Fruit fly (Drosophila melanogaster) whole organism, embryonic: ENCODE data around the gene Tlk.

Experiments used
- Abd-B ChIP-seq: fragments of 200-800 bp; sonication (Bioruptor generic); optimal IDR thresholded peaks from 2 replicates; lab custom pipeline; 2018; ENCODE audit warnings: missing biosample characterization, mild to moderate bottlenecking, missing genetic modification characterization, moderate library complexity
- Adf1 ChIP-seq: fragments of 200-800 bp; sonication (Bioruptor generic); IDR thresholded peaks from 2 replicates; pipeline ENCODE4 v1.3.6; 2022; ENCODE audit warnings: missing biosample characterization, missing genetic modification characterization
- BtbVII ChIP-seq: fragments of 200-800 bp; sonication (Bioruptor generic); optimal IDR thresholded peaks from 3 replicates; lab custom pipeline; 2017; ENCODE audit warnings: missing biosample characterization, mild to moderate bottlenecking, missing genetic modification characterization
- CG10431 ChIP-seq: fragments of 200-800 bp; sonication (Bioruptor generic); optimal IDR thresholded peaks from 3 replicates; lab custom pipeline; 2018; ENCODE audit warnings: missing biosample characterization, mild to moderate bottlenecking, missing genetic modification characterization
- CG10462 ChIP-seq: fragments of 200-800 bp; sonication (Bioruptor generic); optimal IDR thresholded peaks from 2 replicates; lab custom pipeline; 2016; ENCODE audit warnings: missing biosample characterization, missing genetic modification characterization
- CG11398 ChIP-seq: fragments of 200-800 bp; sonication (Bioruptor generic); optimal IDR thresholded peaks from 2 replicates; lab custom pipeline; 2016; ENCODE audit warnings: missing biosample characterization, missing genetic modification characterization
- CG16813 ChIP-seq: fragments of 200-800 bp; sonication (Bioruptor generic); IDR thresholded peaks from 3 replicates; pipeline ENCODE4 v1.3.6; 2022; ENCODE audit warnings: missing biosample characterization, missing genetic modification characterization; ENCODE audit not compliant: partially characterized antibody
- CG17361 ChIP-seq: fragments of 200-800 bp; sonication (Bioruptor generic); IDR thresholded peaks from 3 replicates; pipeline ENCODE4 v1.3.6; 2022; ENCODE audit warnings: missing biosample characterization, missing genetic modification characterization
- CG1792 ChIP-seq: fragments of 200-800 bp; sonication (Bioruptor generic); optimal IDR thresholded peaks from 2 replicates; lab custom pipeline; 2016; ENCODE audit warnings: missing biosample characterization, missing genetic modification characterization
- CG1832 ChIP-seq: fragments of 200-800 bp; sonication (Bioruptor generic); optimal IDR thresholded peaks from 2 replicates; lab custom pipeline; 2017; ENCODE audit warnings: missing biosample characterization, mild to moderate bottlenecking, missing genetic modification characterization, inconsistent platforms
- CG2116 ChIP-seq: fragments of 200-800 bp; sonication (Bioruptor generic); optimal IDR thresholded peaks from 3 replicates; lab custom pipeline; 2018; ENCODE audit warnings: missing biosample characterization, mild to moderate bottlenecking, missing genetic modification characterization
- CG2678 ChIP-seq: fragments of 200-800 bp; sonication (Bioruptor generic); optimal IDR thresholded peaks from 3 replicates; lab custom pipeline; 2019; ENCODE audit warnings: missing biosample characterization, mild to moderate bottlenecking, missing genetic modification characterization, moderate library complexity
- CG30020 ChIP-seq: fragments of 200-800 bp; optimal IDR thresholded peaks from 2 replicates; lab custom pipeline; 2019; ENCODE audit warnings: missing biosample characterization, mild to moderate bottlenecking, missing genetic modification characterization, moderate library complexity
- CG32767 ChIP-seq: fragments of 200-800 bp; sonication (Bioruptor generic); IDR thresholded peaks from 2 replicates; pipeline ENCODE4 v1.3.6; 2022; ENCODE audit warnings: missing biosample characterization, missing genetic modification characterization
- CG3726 ChIP-seq: fragments of 200-800 bp; sonication (Bioruptor generic); IDR thresholded peaks from 3 replicates; pipeline ENCODE4, ENCODE4 v1.3.6; 2022; ENCODE audit warnings: missing biosample characterization, missing genetic modification characterization
- CG3995 ChIP-seq: fragments of 200-800 bp; sonication (Bioruptor generic); optimal IDR thresholded peaks from 3 replicates; lab custom pipeline; 2016; ENCODE audit warnings: missing biosample characterization, missing genetic modification characterization
- CG7372 ChIP-seq: fragments of 200-800 bp; sonication (Bioruptor generic); IDR thresholded peaks from 2 replicates; pipeline ENCODE4 v1.3.6; 2022; ENCODE audit warnings: missing biosample characterization, missing genetic modification characterization
- CG7963 ChIP-seq: fragments of 200-800 bp; sonication (Bioruptor generic); IDR thresholded peaks from 3 replicates; pipeline ENCODE4 v1.3.6; 2022; ENCODE audit warnings: missing biosample characterization, missing genetic modification characterization; ENCODE audit not compliant: partially characterized antibody
- CG7987 ChIP-seq: fragments of 200-800 bp; sonication (Bioruptor generic); optimal IDR thresholded peaks from 2 replicates; lab custom pipeline; 2018; ENCODE audit warnings: missing biosample characterization, mild to moderate bottlenecking, missing genetic modification characterization, moderate library complexity
- CG8089 ChIP-seq: fragments of 200-800 bp; sonication (Bioruptor generic); optimal IDR thresholded peaks from 3 replicates; lab custom pipeline; 2016; ENCODE audit warnings: missing biosample characterization, missing genetic modification characterization
- Doc2 ChIP-seq: fragments of 200-800 bp; sonication (Bioruptor generic); IDR thresholded peaks from 2 replicates; pipeline ENCODE4 v1.3.6; 2022; ENCODE audit warnings: missing biosample characterization, missing genetic modification characterization
- Drgx ChIP-seq: fragments of 200-800 bp; sonication (Bioruptor generic); IDR thresholded peaks from 2 replicates; pipeline ENCODE4 v1.3.6; 2022; ENCODE audit warnings: missing biosample characterization, missing genetic modification characterization
- Elba2 ChIP-seq: fragments of 200-800 bp; sonication (Bioruptor generic); optimal IDR thresholded peaks from 3 replicates; lab custom pipeline; 2016; ENCODE audit warnings: missing biosample characterization, missing genetic modification characterization
- H15 ChIP-seq: fragments of 200-800 bp; sonication (Bioruptor generic); IDR thresholded peaks from 3 replicates; pipeline ENCODE4 v1.3.6; 2022; ENCODE audit warnings: missing biosample characterization, missing genetic modification characterization
- HLH3B ChIP-seq: fragments of 200-800 bp; sonication (Bioruptor generic); IDR thresholded peaks from 2 replicates; pipeline ENCODE4 v1.3.6; 2022; ENCODE audit warnings: missing biosample characterization, missing genetic modification characterization
- Mrtf ChIP-seq: fragments of 200-800 bp; sonication (Bioruptor generic); IDR thresholded peaks from 3 replicates; pipeline ENCODE4 v1.3.6; 2022; ENCODE audit warnings: missing biosample characterization, missing genetic modification characterization
- NC2β ChIP-seq: fragments of 200-800 bp; sonication (Bioruptor generic); optimal IDR thresholded peaks from 2 replicates; lab custom pipeline; 2016; ENCODE audit warnings: missing biosample characterization, missing genetic modification characterization
- NFAT ChIP-seq: fragments of 200-800 bp; sonication (Bioruptor generic); IDR thresholded peaks from 2 replicates; pipeline ENCODE4 v1.3.6; 2022; ENCODE audit warnings: missing biosample characterization, missing genetic modification characterization
- Spps ChIP-seq: fragments of 200-800 bp; sonication (Bioruptor generic); optimal IDR thresholded peaks from 2 replicates; lab custom pipeline; 2018; ENCODE audit warnings: missing biosample characterization, mild to moderate bottlenecking, missing genetic modification characterization
- TFAM ChIP-seq: fragments of 200-800 bp; sonication (Bioruptor generic); optimal IDR thresholded peaks from 2 replicates; lab custom pipeline; 2017; ENCODE audit warnings: missing biosample characterization, missing genetic modification characterization, inconsistent platforms
- Xbp1 ChIP-seq: fragments of 200-800 bp; sonication (Bioruptor generic); optimal IDR thresholded peaks from 3 replicates; lab custom pipeline; 2016; ENCODE audit warnings: missing biosample characterization, mild to moderate bottlenecking, missing genetic modification characterization
- YL-1 ChIP-seq: fragments of 200-800 bp; sonication (Bioruptor generic); optimal IDR thresholded peaks from 3 replicates; lab custom pipeline; 2017; ENCODE audit warnings: missing biosample characterization, mild to moderate bottlenecking, missing genetic modification characterization
- ato ChIP-seq: fragments of 200-800 bp; sonication (Bioruptor generic); IDR thresholded peaks from 2 replicates; pipeline ENCODE4 v1.3.6; 2022; ENCODE audit warnings: missing biosample characterization, missing genetic modification characterization; ENCODE audit not compliant: partially characterized antibody
- bbx ChIP-seq: fragments of 200-800 bp; sonication (Bioruptor generic); IDR thresholded peaks from 2 replicates; pipeline ENCODE4 v1.3.6; 2022; ENCODE audit warnings: missing biosample characterization, missing genetic modification characterization; ENCODE audit not compliant: partially characterized antibody
- bowl ChIP-seq: fragments of 200-800 bp; sonication (Bioruptor generic); IDR thresholded peaks from 2 replicates; pipeline ENCODE4 v1.3.6; 2022; ENCODE audit warnings: missing biosample characterization, missing genetic modification characterization
- btn ChIP-seq: fragments of 200-800 bp; sonication (Bioruptor generic); optimal IDR thresholded peaks from 2 replicates; lab custom pipeline; 2016; ENCODE audit warnings: missing biosample characterization, missing genetic modification characterization
- caup ChIP-seq: fragments of 200-800 bp; sonication (Bioruptor generic); optimal IDR thresholded peaks from 3 replicates; lab custom pipeline; 2017; ENCODE audit warnings: missing biosample characterization, mild to moderate bottlenecking, missing genetic modification characterization, moderate library complexity; ENCODE audit not compliant: severe bottlenecking
- emc ChIP-seq: fragments of 200-800 bp; sonication (Bioruptor generic); optimal IDR thresholded peaks from 2 replicates; lab custom pipeline; 2016; ENCODE audit warnings: missing biosample characterization, missing genetic modification characterization
- gem ChIP-seq: fragments of 200-800 bp; sonication (Bioruptor generic); optimal IDR thresholded peaks from 2 replicates; lab custom pipeline; 2019; ENCODE audit warnings: missing biosample characterization, mild to moderate bottlenecking, missing genetic modification characterization, moderate library complexity
- grn ChIP-seq: fragments of 200-800 bp; sonication (Bioruptor generic); optimal IDR thresholded peaks from 3 replicates; lab custom pipeline; 2017; ENCODE audit warnings: missing biosample characterization, missing genetic modification characterization
- jigr1 ChIP-seq: fragments of 200-800 bp; sonication (Bioruptor generic); IDR thresholded peaks from 3 replicates; pipeline ENCODE4 v1.3.6; 2022; ENCODE audit warnings: missing biosample characterization, missing genetic modification characterization
- jing ChIP-seq: fragments of 200-800 bp; sonication (Bioruptor generic); optimal IDR thresholded peaks from 2 replicates; lab custom pipeline; 2018; ENCODE audit warnings: missing biosample characterization, mild to moderate bottlenecking, missing genetic modification characterization
- kay ChIP-seq: fragments of 200-800 bp; sonication (Bioruptor generic); optimal IDR thresholded peaks from 2 replicates; lab custom pipeline; 2016; ENCODE audit warnings: missing biosample characterization, missing genetic modification characterization
- lbe ChIP-seq: fragments of 200-800 bp; sonication (Bioruptor generic); optimal IDR thresholded peaks from 2 replicates; lab custom pipeline; 2016; ENCODE audit warnings: missing biosample characterization, mild to moderate bottlenecking, missing genetic modification characterization
- luna ChIP-seq: fragments of 200-800 bp; sonication (Bioruptor generic); optimal IDR thresholded peaks from 2 replicates; lab custom pipeline; 2016; ENCODE audit warnings: missing biosample characterization, missing genetic modification characterization
- odd ChIP-seq: fragments of 200-800 bp; sonication (Bioruptor generic); optimal IDR thresholded peaks from 2 replicates; lab custom pipeline; 2017; ENCODE audit warnings: missing biosample characterization, mild to moderate bottlenecking, missing genetic modification characterization
- pum ChIP-seq: fragments of 200-800 bp; sonication (Bioruptor generic); optimal IDR thresholded peaks from 2 replicates; lab custom pipeline; 2016; ENCODE audit warnings: missing biosample characterization, missing genetic modification characterization
- run ChIP-seq: fragments of 200-800 bp; sonication (Bioruptor generic); optimal IDR thresholded peaks from 3 replicates; lab custom pipeline; 2018; ENCODE audit warnings: missing biosample characterization, mild to moderate bottlenecking, missing genetic modification characterization
- slou ChIP-seq: fragments of 200-800 bp; sonication (Bioruptor generic); optimal IDR thresholded peaks from 3 replicates; lab custom pipeline; 2016; ENCODE audit warnings: missing biosample characterization, missing genetic modification characterization
- tll ChIP-seq, 2 experiments: fragments of 200-800 bp in 1 of 2; fragments of >200 bp in 1 of 2; sonication (Bioruptor generic) in 1 of 2; optimal IDR thresholded peaks; 2 replicates each; lab custom pipeline; 2017 to 2019; ENCODE audit warnings: missing biosample characterization in 2 of 2, missing genetic modification characterization in 2 of 2, mild to moderate bottlenecking in 1 of 2, moderate library complexity in 1 of 2
- yki ChIP-seq: fragments of >200 bp; optimal IDR thresholded peaks from 3 replicates; lab custom pipeline; 2018
- z ChIP-seq: fragments of 200-800 bp; sonication (Bioruptor generic); IDR thresholded peaks from 3 replicates; pipeline ENCODE4 v1.3.6; 2022; ENCODE audit warnings: missing biosample characterization, missing genetic modification characterization

Gene Tlk

dm6 chrX:3704204-3704660 is 15.6 kb upstream of the Tlk start (continued):
- TF ChIP-seq Mrtf (GFP tag; lab: Robert Waterston, UW) (no peak), CG1832 (GFP tag; lab: Kevin White, UChicago) (no peak), TFAM (no peak), CG32767 (GFP tag; lab: Robert Waterston, UW) (no peak), gem (peak; percentile 4), emc (GFP tag; lab: Kevin White, UChicago) (no peak), caup (GFP tag; lab: Kevin White, UChicago) (no peak), CG8089 (GFP tag; lab: Kevin White, UChicago) (no peak), CG2116 (GFP tag; lab: Kevin White, UChicago) (peak; percentile 75), kay (no peak), slou (GFP tag; lab: Kevin White, UChicago) (no peak), CG30020 (tag; lab: Kevin White, UChicago) (no peak), CG16813 (GFP tag; lab: Robert Waterston, UW) (peak; percentile 85; the same call in 2 of the 3 replicates), luna (no peak), CG7372 (GFP tag; lab: Robert Waterston, UW) (no peak), BtbVII (no peak), bowl (GFP tag; lab: Robert Waterston, UW) (no peak), CG10462 (GFP tag; lab: Kevin White, UChicago) (peak; percentile 83), Spps (tag; lab: Kevin White, UChicago) (no peak), btn (GFP tag; lab: Kevin White, UChicago) (no peak), bbx (peak; percentile 85), jigr1 (no peak), yki (no peak), CG10431 (GFP tag; lab: Kevin White, UChicago) (peak; percentile 44), CG11398 (no peak), CG7987 (GFP tag; lab: Kevin White, UChicago) (no peak), NC2β (GFP tag; lab: Kevin White, UChicago) (peak; percentile 2), Adf1 (GFP tag; lab: Robert Waterston, UW) (no peak), H15 (GFP tag; lab: Robert Waterston, UW) (no peak), pum (GFP tag; lab: Kevin White, UChicago) (no peak), Elba2 (GFP tag; lab: Kevin White, UChicago) (peak; percentile 100), CG3995 (GFP tag; lab: Kevin White, UChicago) (no peak), odd (GFP tag; lab: Kevin White, UChicago) (no peak), CG17361 (GFP tag; lab: Robert Waterston, UW) (0 out of 3 replicates have a peak, but pooled peaks have one; percentile 13), grn (GFP tag; lab: Kevin White, UChicago) (no peak), CG3726 (no peak), lbe (GFP tag; lab: Kevin White, UChicago) (no peak), HLH3B (GFP tag; lab: Robert Waterston, UW) (no peak), Drgx (GFP tag; lab: Robert Waterston, UW) (no peak), tll (GFP tag; optimal IDR thresholded peaks at IDR 0.05; lab: Kevin White, UChicago) (no peak), jing (no peak), CG2678 (tag; lab: Kevin White, UChicago) (no peak), Abd-B (no peak), NFAT (GFP tag; lab: Robert Waterston, UW) (no peak), YL-1 (GFP tag; lab: Kevin White, UChicago) (no peak), CG1792 (GFP tag; lab: Kevin White, UChicago) (no peak), run (tag; lab: Kevin White, UChicago) (no peak), ato (peak; percentile 41; the same call in 1 of the 2 replicates), z (GFP tag; lab: Robert Waterston, UW) (no peak), Doc2 (GFP tag; lab: Robert Waterston, UW) (no peak), CG7963 (peak; percentile 67; the same call in 2 of the 3 replicates), Xbp1 (no peak)
